Worm (Caenorhabditis elegans) whole organism, young adult: Measurements from ENCODE around the gene Y32H12A.8.

Experiments used
- B0019.2 ChIP-seq: fragments of 200-800 bp; sonication (Bioruptor generic); conservative IDR thresholded peaks from 2 replicates; pipeline ENCODE4 v1.3.6; 2022; ENCODE audit warnings: missing genetic modification reagents, missing genetic modification characterization, missing compliant biosample characterization
- B0035.1 ChIP-seq: sonication (generic microtip); optimal IDR thresholded peaks from 2 replicates; lab custom pipeline; 2016; ENCODE audit warnings: missing genetic modification characterization, mild to moderate bottlenecking, missing compliant biosample characterization, missing genotype, missing genetic modification reagents
- B0261.1 ChIP-seq: sonication (generic microtip); optimal IDR thresholded peaks from 2 replicates; lab custom pipeline; 2016; ENCODE audit warnings: mild to moderate bottlenecking, missing genetic modification characterization, moderate library complexity, missing compliant biosample characterization
- B0336.3 ChIP-seq: fragments of 200-800 bp; sonication (Bioruptor generic); IDR thresholded peaks from 2 replicates; pipeline ENCODE4 v1.3.6; 2022; ENCODE audit warnings: missing genetic modification characterization, missing compliant biosample characterization
- C06A6.2 ChIP-seq: fragments of 200-800 bp; sonication (Bioruptor generic); conservative IDR thresholded peaks from 2 replicates; pipeline ENCODE4 v1.3.6; 2022; ENCODE audit warnings: missing genetic modification characterization, missing compliant biosample characterization
- C17E4.6 ChIP-seq: fragments of 200-800 bp; sonication (Bioruptor generic); IDR thresholded peaks from 2 replicates; pipeline ENCODE4 v1.3.6; 2022; ENCODE audit warnings: missing genetic modification reagents, missing genetic modification characterization, missing compliant biosample characterization
- D2030.7 ChIP-seq: fragments of 200-800 bp; sonication (Bioruptor generic); IDR thresholded peaks from 2 replicates; pipeline ENCODE4 v1.3.6; 2022; ENCODE audit warnings: missing genetic modification reagents, missing genetic modification characterization, missing compliant biosample characterization
- F57C9.4 ChIP-seq: sonication (generic microtip); optimal IDR thresholded peaks from 2 replicates; lab custom pipeline; 2017; ENCODE audit warnings: mild to moderate bottlenecking, missing genetic modification characterization, missing compliant biosample characterization
- T07F8.4 ChIP-seq: sonication (generic microtip); optimal IDR thresholded peaks from 2 replicates; lab custom pipeline; 2016; ENCODE audit warnings: mild to moderate bottlenecking, missing genetic modification characterization, moderate library complexity, missing compliant biosample characterization
- aptf-3 ChIP-seq: fragments of 200-800 bp; sonication (Bioruptor generic); IDR thresholded peaks from 2 replicates; pipeline ENCODE4 v1.3.6; 2022; ENCODE audit warnings: missing genetic modification characterization, missing compliant biosample characterization
- bed-2 ChIP-seq: fragments of 200-800 bp; sonication (Bioruptor generic); IDR thresholded peaks from 2 replicates; pipeline ENCODE4 v1.3.6; 2022; ENCODE audit warnings: missing genetic modification reagents, missing genetic modification characterization, missing compliant biosample characterization
- ccch-3 ChIP-seq: fragments of 200-800 bp; sonication (Bioruptor generic); optimal IDR thresholded peaks from 2 replicates; lab custom pipeline; 2018; ENCODE audit warnings: mild to moderate bottlenecking, missing genetic modification characterization, missing compliant biosample characterization
- cebp-2 ChIP-seq: fragments of 200-800 bp; sonication (Bioruptor generic); IDR thresholded peaks from 2 replicates; pipeline ENCODE4 v1.3.6; 2022; ENCODE audit warnings: missing genetic modification characterization, missing compliant biosample characterization
- ceh-100 ChIP-seq: fragments of 200-800 bp; sonication (Bioruptor generic); IDR thresholded peaks from 2 replicates; pipeline ENCODE4 v1.3.6; 2022; ENCODE audit warnings: missing genetic modification reagents, missing genetic modification characterization, missing compliant biosample characterization
- chd-7 ChIP-seq: sonication (generic microtip); optimal IDR thresholded peaks from 2 replicates; lab custom pipeline; 2016; ENCODE audit warnings: mild to moderate bottlenecking, missing genetic modification characterization, moderate library complexity, missing compliant biosample characterization
- die-1 ChIP-seq: sonication (generic microtip); optimal IDR thresholded peaks from 2 replicates; lab custom pipeline; 2016; ENCODE audit warnings: missing genotype, mild to moderate bottlenecking, missing genetic modification characterization, missing compliant biosample characterization
- ets-4 ChIP-seq: fragments of 200-800 bp; sonication (Bioruptor generic); optimal IDR thresholded peaks from 2 replicates; lab custom pipeline; 2018; ENCODE audit warnings: mild to moderate bottlenecking, missing genetic modification characterization, missing compliant biosample characterization
- gei-17 ChIP-seq: fragments of 200-800 bp; sonication (Bioruptor generic); optimal IDR thresholded peaks from 2 replicates; lab custom pipeline; 2018; ENCODE audit warnings: mild to moderate bottlenecking, missing genetic modification characterization, missing compliant biosample characterization
- him-1 ChIP-seq: sonication (generic microtip); optimal IDR thresholded peaks from 2 replicates; lab custom pipeline; 2016; ENCODE audit warnings: missing genotype, missing genetic modification reagents, missing genetic modification characterization, missing compliant biosample characterization
- hmg-1.2 ChIP-seq: fragments of 200-800 bp; sonication (Bioruptor generic); IDR thresholded peaks from 2 replicates; pipeline ENCODE4 v1.3.6; 2022; ENCODE audit warnings: missing genetic modification reagents, missing genetic modification characterization, missing compliant biosample characterization
- hsf-1 ChIP-seq: fragments of 200-800 bp; sonication (Bioruptor generic); IDR thresholded peaks from 2 replicates; pipeline ENCODE4 v1.3.6; 2022; ENCODE audit warnings: missing genetic modification reagents, missing genetic modification characterization, missing compliant biosample characterization
- let-607 ChIP-seq, 2 experiments: fragments of 200-800 bp in 1 of 2; sonication (Bioruptor generic) in 1 of 2; sonication (generic microtip) in 1 of 2; optimal IDR thresholded peaks; 2 replicates each; lab custom pipeline; 2016 to 2018; ENCODE audit warnings: mild to moderate bottlenecking in 2 of 2, missing compliant biosample characterization in 2 of 2, missing genetic modification characterization in 2 of 2, moderate library complexity in 2 of 2, missing genotype in 1 of 2
- lin-40 ChIP-seq: sonication (generic microtip); optimal IDR thresholded peaks from 2 replicates; lab custom pipeline; 2016; ENCODE audit warnings: missing genetic modification characterization, mild to moderate bottlenecking, missing compliant biosample characterization, missing genotype, missing genetic modification reagents
- madf-3 ChIP-seq: fragments of 200-800 bp; sonication (Bioruptor generic); IDR thresholded peaks from 2 replicates; pipeline ENCODE4 v1.3.6; 2022; ENCODE audit warnings: missing genetic modification reagents, missing genetic modification characterization, missing compliant biosample characterization
- madf-6 ChIP-seq: fragments of 200-800 bp; sonication (Bioruptor generic); IDR thresholded peaks from 2 replicates; pipeline ENCODE4 v1.3.6; 2022; ENCODE audit warnings: missing genetic modification reagents, missing genetic modification characterization, missing compliant biosample characterization
- mel-28 ChIP-seq: sonication (generic microtip); optimal IDR thresholded peaks from 2 replicates; lab custom pipeline; 2016; ENCODE audit warnings: borderline replicate concordance, mild to moderate bottlenecking, missing genetic modification characterization, missing compliant biosample characterization
- mxl-1 ChIP-seq: sonication (generic microtip); optimal IDR thresholded peaks from 2 replicates; lab custom pipeline; 2016; ENCODE audit warnings: missing genetic modification characterization, missing compliant biosample characterization
- nhr-80 ChIP-seq: sonication (generic microtip); optimal IDR thresholded peaks from 2 replicates; lab custom pipeline; 2016; ENCODE audit warnings: missing genetic modification characterization, missing compliant biosample characterization
- rcor-1 ChIP-seq: fragments of 200-800 bp; sonication (Bioruptor generic); IDR thresholded peaks from 2 replicates; pipeline ENCODE4 v1.3.6; 2022; ENCODE audit warnings: missing genetic modification reagents, missing genetic modification characterization, missing compliant biosample characterization
- rec-8 ChIP-seq, 2 experiments: sonication (generic microtip); optimal IDR thresholded peaks; 2 replicates each; lab custom pipeline; 2016; ENCODE audit warnings: mild to moderate bottlenecking in 2 of 2, missing genetic modification characterization in 2 of 2, missing genetic modification reagents in 2 of 2, missing genotype in 2 of 2, missing biosample characterization in 1 of 2, missing compliant biosample characterization in 1 of 2, moderate library complexity in 1 of 2
- repo-1 ChIP-seq: sonication (generic microtip); optimal IDR thresholded peaks from 2 replicates; lab custom pipeline; 2017; ENCODE audit warnings: mild to moderate bottlenecking, missing genetic modification characterization, missing compliant biosample characterization
- snpc-1.1 ChIP-seq: sonication (generic microtip); optimal IDR thresholded peaks from 2 replicates; lab custom pipeline; 2017; ENCODE audit warnings: missing genetic modification characterization, mild to moderate bottlenecking, missing compliant biosample characterization, antibody characterized with exemption, moderate library complexity, missing genotype, missing genetic modification reagents; ENCODE audit not compliant: insufficient read depth
- snpc-1.3 ChIP-seq: sonication (generic microtip); optimal IDR thresholded peaks from 2 replicates; lab custom pipeline; 2017; ENCODE audit warnings: missing genetic modification characterization, mild to moderate bottlenecking, missing compliant biosample characterization, antibody characterized with exemption, moderate library complexity, missing genotype, missing genetic modification reagents; ENCODE audit not compliant: insufficient read depth
- snpc-4 ChIP-seq, 5 experiments: fragments of 150-350 bp in 1 of 5; sonication (generic microtip) in 4 of 5; optimal IDR thresholded peaks; 2 replicates each; lab custom pipeline; 2014 to 2018; ENCODE audit warnings: missing genetic modification characterization in 5 of 5, missing biosample characterization in 3 of 5, antibody characterized with exemption in 2 of 5, mild to moderate bottlenecking in 2 of 5, missing compliant biosample characterization in 2 of 5, missing genotype in 2 of 5, moderate library complexity in 2 of 5, missing genetic modification reagents in 1 of 5
- tlf-1 ChIP-seq: fragments of 200-800 bp; sonication (Bioruptor generic); optimal IDR thresholded peaks from 2 replicates; lab custom pipeline; 2018; ENCODE audit warnings: mild to moderate bottlenecking, missing genetic modification characterization, missing compliant biosample characterization
- unc-130 ChIP-seq: sonication (generic microtip); optimal IDR thresholded peaks from 2 replicates; lab custom pipeline; 2016; ENCODE audit warnings: missing genetic modification reagents, missing genetic modification characterization, missing compliant biosample characterization
- xnd-1 ChIP-seq: sonication (generic microtip); optimal IDR thresholded peaks from 2 replicates; lab custom pipeline; 2016; ENCODE audit warnings: missing genotype, missing genetic modification reagents, missing genetic modification characterization, missing compliant biosample characterization
- zfh-2 ChIP-seq: fragments of 200-800 bp; sonication (Bioruptor generic); conservative IDR thresholded peaks from 2 replicates; pipeline ENCODE4 v1.3.6; 2022; ENCODE audit warnings: missing genetic modification reagents, missing genetic modification characterization, missing compliant biosample characterization
- ztf-26 ChIP-seq: sonication (generic microtip); optimal IDR thresholded peaks from 2 replicates; lab custom pipeline; 2017; ENCODE audit warnings: missing genetic modification characterization, missing compliant biosample characterization
- ztf-6 ChIP-seq: fragments of 200-800 bp; sonication (Bioruptor generic); IDR thresholded peaks from 2 replicates; pipeline ENCODE4 v1.3.6; 2022; ENCODE audit warnings: missing genetic modification reagents, missing genetic modification characterization, missing compliant biosample characterization

The Y32H12A.8 gene

ce11 chrIII:5423665-5424133, 17.9 kb upstream of the Y32H12A.8 start, which contains the start of gene dnj-24:
Gene dnj-24 (minus strand): TSS chrIII:5424083.
- TF ChIP-seq madf-6 (GFP tag; lab: Robert Waterston, UW) (no peak), B0261.1 (tag; lab: Kevin White, UChicago) (no peak), B0336.3 (GFP tag; lab: Robert Waterston, UW) (no peak), B0019.2 (GFP tag; lab: Robert Waterston, UW) (no peak), mel-28 (tag; lab: Kevin White, UChicago) (no peak), bed-2 (GFP tag; lab: Robert Waterston, UW) (no peak), ccch-3 (GFP tag; lab: Kevin White, UChicago) (no peak), zfh-2 (GFP tag; lab: Robert Waterston, UW) (no peak), T07F8.4 (tag; lab: Kevin White, UChicago) (no peak), F57C9.4 (tag; lab: Kevin White, UChicago) (no peak), hmg-1.2 (GFP tag; lab: Robert Waterston, UW) (no peak), cebp-2 (GFP tag; lab: Robert Waterston, UW) (no peak)

ce11 chrIII:5422561-5423103, 16.8 kb upstream of the Y32H12A.8 start:
- TF ChIP-seq gei-17 (GFP tag; lab: Kevin White, UChicago) (no peak), snpc-1.3 (tag; lab: Kevin White, UChicago) (no peak), him-1 (tag; lab: Kevin White, UChicago) (no peak), hsf-1 (GFP tag; lab: Robert Waterston, UW) (no peak), C17E4.6 (GFP tag; lab: Robert Waterston, UW) (no peak), snpc-1.1 (no peak), C06A6.2 (GFP tag; lab: Robert Waterston, UW) (no peak), B0035.1 (tag; lab: Kevin White, UChicago) (no peak), ztf-6 (no peak), D2030.7 (no peak), rec-8 (tag; optimal IDR thresholded peaks at IDR 0.05; lab: Kevin White, UChicago) (no peak), ets-4 (GFP tag; lab: Kevin White, UChicago) (no peak), tlf-1 (GFP tag; lab: Kevin White, UChicago) (no peak), die-1 (no peak), madf-3 (no peak), aptf-3 (GFP tag; lab: Robert Waterston, UW) (no peak), snpc-4 (GFP tag; optimal IDR thresholded peaks at IDR 0.05; lab: Kevin White, UChicago) (no peak), snpc-4 (tag; optimal IDR thresholded peaks at IDR 0.05; lab: Kevin White, UChicago) (no peak), xnd-1 (tag; lab: Kevin White, UChicago) (no peak), B0261.1 (tag; lab: Kevin White, UChicago) (no peak), repo-1 (tag; lab: Kevin White, UChicago) (no peak)

DNA sequence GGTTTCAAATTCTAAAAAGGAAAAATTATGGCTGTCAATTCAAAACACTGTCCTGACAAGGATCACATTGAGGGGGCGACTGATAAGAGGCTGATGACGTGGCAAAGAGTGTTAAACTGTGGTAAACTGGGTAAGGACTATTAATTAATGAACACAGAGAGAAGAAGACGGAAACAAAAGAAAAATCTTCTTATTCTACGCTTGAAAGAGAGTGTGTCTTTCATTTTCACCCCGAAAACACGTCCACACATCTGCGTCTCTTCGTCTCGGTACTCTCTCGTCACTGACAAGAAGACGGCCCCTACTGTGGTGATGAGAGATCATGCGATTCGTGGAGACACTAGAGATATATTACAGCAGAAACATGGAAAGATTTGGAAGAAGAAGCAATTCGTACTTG, 15.6 kb upstream of the Y32H12A.8 start:
- TF ChIP-seq unc-130 (GFP tag; lab: Kevin White, UChicago) (no peak), nhr-80 (tag; lab: Kevin White, UChicago) (peak; percentile 72), mxl-1 (tag; lab: Kevin White, UChicago) (no peak), let-607 (tag; optimal IDR thresholded peaks at IDR 0.05; lab: Kevin White, UChicago) (peak; percentile 41 to 63), rec-8 (tag; optimal IDR thresholded peaks at IDR 0.05; lab: Kevin White, UChicago) (no peak), chd-7 (no peak), ztf-26 (tag; lab: Kevin White, UChicago) (peak; percentile 4), ceh-100 (GFP tag; lab: Robert Waterston, UW) (no peak), snpc-4 (GFP tag; optimal IDR thresholded peaks at IDR 0.05; lab: Kevin White, UChicago) (no peak), snpc-4 (tag; optimal IDR thresholded peaks at IDR 0.05; lab: Kevin White, UChicago) (no peak), lin-40 (tag; lab: Kevin White, UChicago) (peak; percentile 4), hmg-1.2 (GFP tag; lab: Robert Waterston, UW) (peak; percentile 65; the same call in 1 of the 2 replicates), rcor-1 (no peak)
